Worm (Caenorhabditis elegans): ENCODE data around the gene C44C1.1.
A peak's percentile ranks its signal among the peaks of the same experiment; 100 is the strongest.

Gene C44C1.1

DNA sequence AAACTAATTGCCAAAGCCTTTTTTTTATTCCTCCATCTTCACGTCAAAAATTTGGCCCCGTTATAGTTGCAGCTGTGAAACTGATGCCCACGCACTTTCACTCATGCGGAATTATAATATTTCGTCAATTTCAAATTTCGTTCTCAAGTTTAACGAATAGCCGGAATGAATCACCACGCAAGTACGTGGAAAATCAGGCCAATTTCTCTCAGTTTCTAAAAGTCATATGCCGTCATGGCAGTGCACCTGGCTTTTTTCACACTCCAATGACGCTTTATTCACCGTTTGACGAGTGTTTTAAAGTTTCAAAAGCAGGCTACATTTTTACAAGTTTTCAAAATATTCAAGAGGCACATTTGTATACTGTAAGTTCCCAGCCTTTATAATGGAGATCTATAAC is 32.7 kb upstream of the C44C1.1 start:
- TF ChIP-seq unc-62 (GFP tag; optimal IDR thresholded peaks at IDR 0.05) = no peak
- no peak for TF ChIP-seq eor-1 (tag; optimal IDR thresholded peaks at IDR 0.05)
- TF ChIP-seq elt-2 (tag; optimal IDR thresholded peaks at IDR 0.05) = no peak
- no peak for TF ChIP-seq snpc-4 (tag; optimal IDR thresholded peaks at IDR 0.05)
- TF ChIP-seq nhr-28 (tag; optimal IDR thresholded peaks at IDR 0.05) = no peak
- no peak for TF ChIP-seq elt-1 (tag; optimal IDR thresholded peaks at IDR 0.05)
- no peak for TF ChIP-seq sea-2 (GFP tag; optimal IDR thresholded peaks at IDR 0.05)
- TF ChIP-seq nhr-11 (tag; optimal IDR thresholded peaks at IDR 0.05) = no peak
- TF ChIP-seq nhr-77 (tag; optimal IDR thresholded peaks at IDR 0.05) = no peak

DNA sequence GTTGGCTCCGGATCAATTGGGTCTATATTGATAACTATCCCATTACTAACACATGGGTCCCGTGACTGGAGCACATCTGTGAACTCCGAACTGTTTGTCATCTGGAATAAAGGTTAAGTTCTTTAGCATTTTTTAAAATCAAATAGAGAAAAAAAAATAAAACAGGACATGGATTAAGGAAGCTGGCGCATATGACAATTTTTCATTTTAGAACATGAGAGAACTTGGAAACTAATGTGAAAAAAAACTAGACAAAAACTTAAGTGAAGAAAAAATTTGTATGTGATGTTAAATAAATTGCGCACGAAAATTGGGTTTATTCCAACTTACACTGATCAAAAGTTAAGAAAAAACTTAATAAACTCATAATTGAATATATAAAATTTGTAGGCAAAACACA is 31.8 kb upstream of the C44C1.1 start, which contains the start of gene sms-2:
TSS of gene sms-2 (minus strand) at position 101 of the 400 bp plus-strand sequence.
- no peak for TF ChIP-seq fkh-2 (tag; optimal IDR thresholded peaks at IDR 0.05)
- TF ChIP-seq mml-1 (tag; optimal IDR thresholded peaks at IDR 0.05) = no peak
- TF ChIP-seq sea-2 (GFP tag; optimal IDR thresholded peaks at IDR 0.05) = no peak
- no peak for TF ChIP-seq lin-15B (tag; optimal IDR thresholded peaks at IDR 0.05)
- no peak for TF ChIP-seq elt-1 (tag; optimal IDR thresholded peaks at IDR 0.05)
- TF ChIP-seq nhr-76 (tag; optimal IDR thresholded peaks at IDR 0.05) = no peak
- TF ChIP-seq nfya-1 (tag; optimal IDR thresholded peaks at IDR 0.05; ENCODE audit: insufficient read depth) = no peak
- TF ChIP-seq nhr-237 (tag; optimal IDR thresholded peaks at IDR 0.05) = no peak

DNA sequence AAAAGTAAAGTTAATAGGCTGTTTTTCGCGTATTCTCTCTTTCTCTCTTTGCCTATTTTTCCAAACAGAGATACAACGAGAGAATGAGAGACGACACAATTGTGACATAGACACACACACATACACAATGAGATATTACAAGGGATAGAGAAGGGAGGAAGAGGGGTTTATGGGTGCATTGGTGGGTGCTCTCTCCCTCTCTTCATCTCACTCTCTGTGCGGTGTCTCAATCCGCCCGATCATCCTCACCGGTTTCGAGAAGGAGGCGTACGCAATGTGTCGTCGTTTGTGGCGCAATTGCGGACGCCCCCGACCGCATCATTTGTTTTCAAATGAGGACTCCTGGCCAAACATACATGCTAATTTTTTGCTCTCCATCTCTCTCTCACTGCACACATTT is 31.1 kb upstream of the C44C1.1 start:
- TF ChIP-seq ztf-4 (tag; optimal IDR thresholded peaks at IDR 0.05) = peak; percentile 7
- TF ChIP-seq ceh-28 (tag; optimal IDR thresholded peaks at IDR 0.05) = peak; percentile 83
- peak; percentile 92 for TF ChIP-seq nhr-23 (tag; optimal IDR thresholded peaks at IDR 0.05)
- TF ChIP-seq ztf-11 (tag; optimal IDR thresholded peaks at IDR 0.05) = peak; percentile 39
- peak; percentile 94 for TF ChIP-seq egl-5 (tag; optimal IDR thresholded peaks at IDR 0.05)
- TF ChIP-seq nfya-1 (tag; optimal IDR thresholded peaks at IDR 0.05; ENCODE audit: insufficient read depth) = peak; percentile 91
- no peak for TF ChIP-seq pqm-1 (tag; optimal IDR thresholded peaks at IDR 0.05)
- peak; percentile 60 for TF ChIP-seq mdl-1 (tag; optimal IDR thresholded peaks at IDR 0.05)
- no peak for TF ChIP-seq mml-1 (tag; optimal IDR thresholded peaks at IDR 0.05)
- peak; percentile 80 for TF ChIP-seq R02D3.7 (tag; optimal IDR thresholded peaks at IDR 0.05)
- peak; percentile 71 for TF ChIP-seq sea-2 (GFP tag; optimal IDR thresholded peaks at IDR 0.05)
- TF ChIP-seq snpc-4 (tag; optimal IDR thresholded peaks at IDR 0.05) = peak; percentile 85
- peak; percentile 8 for TF ChIP-seq unc-39 (tag; optimal IDR thresholded peaks at IDR 0.05)
- peak; percentile 81 for TF ChIP-seq nhr-25 (tag; optimal IDR thresholded peaks at IDR 0.05)
- TF ChIP-seq zag-1 (tag; optimal IDR thresholded peaks at IDR 0.05) = peak; percentile 79
- TF ChIP-seq fkh-2 (tag; optimal IDR thresholded peaks at IDR 0.05) = peak; percentile 70
- peak; percentile 90 for TF ChIP-seq ceh-82 (tag; optimal IDR thresholded peaks at IDR 0.05)
- no peak for TF ChIP-seq nhr-28 (tag; optimal IDR thresholded peaks at IDR 0.05)
- TF ChIP-seq elt-1 (tag; optimal IDR thresholded peaks at IDR 0.05) = peak; percentile 54
- TF ChIP-seq tbx-2 (tag; optimal IDR thresholded peaks at IDR 0.05) = peak; percentile 84
- no peak for TF ChIP-seq nhr-77 (tag; optimal IDR thresholded peaks at IDR 0.05)
- TF ChIP-seq lin-39 (tag; optimal IDR thresholded peaks at IDR 0.05) = peak; percentile 97
- TF ChIP-seq aly-2 (tag; optimal IDR thresholded peaks at IDR 0.05) = no peak
- TF ChIP-seq ceh-16 (tag; optimal IDR thresholded peaks at IDR 0.05) = no peak
- no peak for TF ChIP-seq ceh-9 (tag; optimal IDR thresholded peaks at IDR 0.05)
- no peak for TF ChIP-seq ama-1 (optimal IDR thresholded peaks at IDR 0.05)
- TF ChIP-seq ZK546.5 (tag; optimal IDR thresholded peaks at IDR 0.05) = no peak
- peak; percentile 10 for TF ChIP-seq fos-1 (tag; optimal IDR thresholded peaks at IDR 0.05)
- TF ChIP-seq nhr-12 (tag; optimal IDR thresholded peaks at IDR 0.05) = no peak
- TF ChIP-seq lsy-12 (tag; optimal IDR thresholded peaks at IDR 0.05) = peak; percentile 82
- peak; percentile 84 for TF ChIP-seq jun-1 (tag; optimal IDR thresholded peaks at IDR 0.05)
- peak; percentile 76 for TF ChIP-seq egl-27 (tag; optimal IDR thresholded peaks at IDR 0.05)
- TF ChIP-seq skn-1 (tag; optimal IDR thresholded peaks at IDR 0.05) = peak; percentile 78
- TF ChIP-seq fkh-10 (GFP tag; optimal IDR thresholded peaks at IDR 0.05) = peak; percentile 93
- TF ChIP-seq pha-4 (tag; optimal IDR thresholded peaks at IDR 0.05) = peak; percentile 81
- no peak for TF ChIP-seq nhr-237 (tag; optimal IDR thresholded peaks at IDR 0.05)
- TF ChIP-seq elt-3 (tag; optimal IDR thresholded peaks at IDR 0.05) = no peak
- peak; percentile 77 for TF ChIP-seq lin-15B (tag; optimal IDR thresholded peaks at IDR 0.05)
- TF ChIP-seq daf-12 (tag; optimal IDR thresholded peaks at IDR 0.05) = peak; percentile 47
- peak; percentile 100 for TF ChIP-seq hmg-11 (tag; optimal IDR thresholded peaks at IDR 0.05)
- TF ChIP-seq nhr-67 (tag; optimal IDR thresholded peaks at IDR 0.05) = no peak
- TF ChIP-seq nhr-76 (tag; optimal IDR thresholded peaks at IDR 0.05) = no peak
- TF ChIP-seq elt-2 (tag; optimal IDR thresholded peaks at IDR 0.05) = peak; percentile 43
- no peak for TF ChIP-seq eor-1 (tag; optimal IDR thresholded peaks at IDR 0.05)
- peak; percentile 78 for TF ChIP-seq nhr-43 (tag; optimal IDR thresholded peaks at IDR 0.05; ENCODE audit: poor library complexity, severe bottlenecking)
- TF ChIP-seq nhr-11 (tag; optimal IDR thresholded peaks at IDR 0.05) = peak; percentile 77
- peak; percentile 82 for TF ChIP-seq unc-62 (GFP tag; optimal IDR thresholded peaks at IDR 0.05)
